Worm (Caenorhabditis elegans) whole organism, L2 larva: Measurements from ENCODE around the gene mrps-33.

Experiments used
- C34F6.9 ChIP-seq: fragments of 150-350 bp; optimal IDR thresholded peaks from 2 replicates; lab custom pipeline; 2014; ENCODE audit warnings: missing biosample characterization, missing genetic modification characterization
- ceh-82 ChIP-seq: fragments of 150-350 bp; optimal IDR thresholded peaks from 2 replicates; lab custom pipeline; 2014; ENCODE audit warnings: missing biosample characterization, missing genetic modification characterization
- fos-1 ChIP-seq: fragments of 150-350 bp; optimal IDR thresholded peaks from 2 replicates; lab custom pipeline; 2014; ENCODE audit warnings: missing biosample characterization, missing genetic modification characterization
- lin-13 ChIP-seq: fragments of 150-350 bp; optimal IDR thresholded peaks from 2 replicates; lab custom pipeline; 2014; ENCODE audit warnings: missing biosample characterization, missing genetic modification reagents, missing genetic modification characterization
- nhr-10 ChIP-seq: sonication (generic microtip); optimal IDR thresholded peaks from 2 replicates; lab custom pipeline; 2017; ENCODE audit warnings: missing biosample characterization, missing genetic modification characterization
- nhr-11 ChIP-seq: fragments of 150-350 bp; optimal IDR thresholded peaks from 2 replicates; lab custom pipeline; 2014; ENCODE audit warnings: missing biosample characterization, missing genetic modification characterization

DNA sequence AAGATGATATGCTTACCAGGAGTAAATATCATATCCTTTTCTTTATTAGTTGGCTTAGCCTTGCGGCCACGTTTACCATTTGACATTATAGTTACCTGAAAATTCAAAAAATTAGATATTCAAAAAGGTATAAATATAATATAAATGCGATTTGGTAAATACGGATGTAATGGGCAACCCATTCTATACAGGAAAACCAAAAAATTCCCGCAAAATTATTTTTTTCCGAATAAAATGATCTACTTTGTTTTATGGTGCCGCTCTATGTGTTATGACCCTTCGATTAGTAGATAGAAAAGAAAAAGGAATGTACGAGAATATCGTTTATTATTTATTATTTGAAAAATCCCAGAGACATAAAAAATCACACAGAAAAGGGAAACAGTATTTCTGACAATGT lies 14.9 kb upstream of the mrps-33 start, which contains the start of gene elli-1:
- TF ChIP-seq nhr-10 (tag; lab: Kevin White, UChicago) = no peak
- no peak for TF ChIP-seq lin-13 (GFP tag; lab: Kevin White, UChicago)
- TF ChIP-seq nhr-11 (tag; lab: Kevin White, UChicago) = no peak
- TF ChIP-seq ceh-82 (tag; lab: Kevin White, UChicago) = no peak
- no peak for TF ChIP-seq fos-1 (tag; lab: Kevin White, UChicago)
- TF ChIP-seq C34F6.9 (tag; lab: Kevin White, UChicago) = no peak
